Fruit fly (Drosophila melanogaster) whole organism, wandering third instar larva: ENCODE results near the gene CG31093.

Source experiments
- Hr78 ChIP-seq: fragments of >200 bp; optimal IDR thresholded peaks from 2 replicates; lab custom pipeline; 2017; ENCODE audit warnings: missing biosample characterization, missing genetic modification characterization
- Mio ChIP-seq: sonication (Bioruptor generic); optimal IDR thresholded peaks from 2 replicates; lab custom pipeline; 2016; ENCODE audit warnings: missing biosample characterization, missing genetic modification characterization
- Myc ChIP-seq: fragments of >200 bp; optimal IDR thresholded peaks from 2 replicates; lab custom pipeline; 2017
- OdsH ChIP-seq: fragments of 200-800 bp; sonication (Bioruptor generic); optimal IDR thresholded peaks from 2 replicates; lab custom pipeline; 2016; ENCODE audit warnings: missing biosample characterization, mild to moderate bottlenecking, missing genetic modification characterization
- dl ChIP-seq, 2 experiments: fragments of 175-275, 200-275 bp in 1 of 2; fragments of 200-275 bp in 1 of 2; sonication (Bioruptor generic); optimal IDR thresholded peaks; lab custom pipeline; 2018; ENCODE audit warnings: mild to moderate bottlenecking in 2 of 2, missing biosample characterization in 2 of 2, missing genetic modification characterization in 2 of 2, moderate library complexity in 2 of 2; ENCODE audit not compliant: partially characterized antibody in 2 of 2, insufficient read depth in 1 of 2
- foxo ChIP-seq, 2 experiments: fragments of 200-800 bp; sonication (Bioruptor generic); optimal IDR thresholded peaks; 2 replicates in 1 of 2; 3 replicates in 1 of 2; lab custom pipeline; 2016 to 2017; ENCODE audit warnings: missing biosample characterization in 2 of 2, missing genetic modification characterization in 2 of 2
- jim ChIP-seq: fragments of 175-275, 200-325 bp; sonication (Bioruptor generic); optimal IDR thresholded peaks from 2 replicates; lab custom pipeline; 2016; ENCODE audit warnings: missing biosample characterization, mild to moderate bottlenecking, missing genetic modification characterization
- lola ChIP-seq: fragments of >200 bp; optimal IDR thresholded peaks from 2 replicates; lab custom pipeline; 2017; ENCODE audit warnings: missing biosample characterization, missing genetic modification characterization
- woc ChIP-seq: sonication (Bioruptor generic); optimal IDR thresholded peaks from 2 replicates; lab custom pipeline; 2016; ENCODE audit warnings: missing biosample characterization, mild to moderate bottlenecking, missing genetic modification characterization

- no peak for TF ChIP-seq foxo (GFP tag; optimal IDR thresholded peaks at IDR 0.05; lab: Kevin White, UChicago)
- no peak for TF ChIP-seq lola
- no peak for TF ChIP-seq Myc (lab: Kevin White, UChicago)
- TF ChIP-seq Hr78 (GFP tag; lab: Kevin White, UChicago), result no peak
- TF ChIP-seq dl (GFP tag; optimal IDR thresholded peaks at IDR 0.05; lab: Kevin White, UChicago; ENCODE audit: insufficient read depth in 1 of 2, partially characterized antibody in 2 of 2), result no peak
- no peak for TF ChIP-seq woc (GFP tag; lab: Kevin White, UChicago)
- TF ChIP-seq Mio (GFP tag; lab: Kevin White, UChicago), result no peak
- TF ChIP-seq jim (GFP tag; lab: Kevin White, UChicago), result no peak
- TF ChIP-seq OdsH (GFP tag; lab: Kevin White, UChicago), result no peak
Observed at dm6 chr3R:25787198-25787597, 3.1 kb downstream of the CG31093 start, which contains the start of gene CG4960.
